Fruit fly (Drosophila melanogaster): ENCODE measurements around the gene CG1943.

- no peak for TF ChIP-seq Clk (GFP tag; optimal IDR thresholded peaks at IDR 0.05)
- TF ChIP-seq cic (GFP tag; optimal IDR thresholded peaks at IDR 0.05) = no peak
- TF ChIP-seq Crg-1 (GFP tag; optimal IDR thresholded peaks at IDR 0.05) = no peak
- no peak for TF ChIP-seq CG7045 (GFP tag; optimal IDR thresholded peaks at IDR 0.05)
- no peak for TF ChIP-seq CG12768 (GFP tag; optimal IDR thresholded peaks at IDR 0.05)
- TF ChIP-seq CG5204 (GFP tag; optimal IDR thresholded peaks at IDR 0.05) = no peak
Measured at dm6 chr3R:7087904-7088303, 13.2 kb downstream of the CG1943 start.
